Worm (Caenorhabditis elegans): Measurements from ENCODE around the gene glb-30.

Gene glb-30

DNA sequence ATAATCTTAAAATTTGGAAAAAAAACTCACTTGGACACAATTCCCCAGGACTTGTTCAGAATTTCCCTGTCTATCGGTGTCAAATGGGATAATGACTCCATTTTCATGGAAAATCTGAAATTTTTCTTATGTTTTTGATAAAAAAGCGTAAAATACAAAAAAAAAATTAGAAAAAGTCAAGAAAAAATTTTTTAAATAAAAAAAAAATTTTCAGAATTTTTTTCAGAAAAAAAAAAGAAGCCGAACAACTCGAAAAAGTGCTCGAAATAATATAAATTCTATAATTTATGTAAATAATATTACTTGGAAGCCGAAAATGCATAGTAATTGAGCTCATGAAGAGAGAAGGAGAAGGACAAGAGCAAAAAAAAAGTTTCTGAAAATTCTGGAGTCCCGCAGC, at the start of gene glb-30:
Gene glb-30 (minus strand): TSS at position 101 of the 400 bp plus-strand sequence.
- TF ChIP-seq lin-38 (GFP tag; IDR thresholded peaks at IDR 0.05) = no peak
- TF ChIP-seq daf-19 (GFP tag; conservative IDR thresholded peaks at IDR 0.05) = no peak
- no peak for TF ChIP-seq unc-130 (GFP tag; optimal IDR thresholded peaks at IDR 0.05)
- no peak for TF ChIP-seq madf-5 (GFP tag; IDR thresholded peaks at IDR 0.05)
- TF ChIP-seq ces-1 (GFP tag; optimal IDR thresholded peaks at IDR 0.05) = no peak
- TF ChIP-seq mdl-1 (tag; optimal IDR thresholded peaks at IDR 0.05) = no peak
- TF ChIP-seq D1046.2 (GFP tag; IDR thresholded peaks at IDR 0.05) = no peak
- TF ChIP-seq Y5F2A.4 (GFP tag; optimal IDR thresholded peaks at IDR 0.05) = no peak
- TF ChIP-seq dve-1 (tag; optimal IDR thresholded peaks at IDR 0.05; ENCODE audit: insufficient read depth) = no peak
- TF ChIP-seq ctbp-1 (GFP tag; IDR thresholded peaks at IDR 0.05) = no peak
- TF ChIP-seq ztf-7 (tag; optimal IDR thresholded peaks at IDR 0.05) = no peak

ce11 chrIII:1717772-1718171, 49.4 kb upstream of the glb-30 start:
- TF ChIP-seq unc-62 (GFP tag; optimal IDR thresholded peaks at IDR 0.05 in 1 of 2) (peak in 1 of 2 experiments; percentile 95), unc-62 (tag; optimal IDR thresholded peaks at IDR 0.05) (no peak), pqm-1 (tag; optimal IDR thresholded peaks at IDR 0.05) (no peak)

DNA sequence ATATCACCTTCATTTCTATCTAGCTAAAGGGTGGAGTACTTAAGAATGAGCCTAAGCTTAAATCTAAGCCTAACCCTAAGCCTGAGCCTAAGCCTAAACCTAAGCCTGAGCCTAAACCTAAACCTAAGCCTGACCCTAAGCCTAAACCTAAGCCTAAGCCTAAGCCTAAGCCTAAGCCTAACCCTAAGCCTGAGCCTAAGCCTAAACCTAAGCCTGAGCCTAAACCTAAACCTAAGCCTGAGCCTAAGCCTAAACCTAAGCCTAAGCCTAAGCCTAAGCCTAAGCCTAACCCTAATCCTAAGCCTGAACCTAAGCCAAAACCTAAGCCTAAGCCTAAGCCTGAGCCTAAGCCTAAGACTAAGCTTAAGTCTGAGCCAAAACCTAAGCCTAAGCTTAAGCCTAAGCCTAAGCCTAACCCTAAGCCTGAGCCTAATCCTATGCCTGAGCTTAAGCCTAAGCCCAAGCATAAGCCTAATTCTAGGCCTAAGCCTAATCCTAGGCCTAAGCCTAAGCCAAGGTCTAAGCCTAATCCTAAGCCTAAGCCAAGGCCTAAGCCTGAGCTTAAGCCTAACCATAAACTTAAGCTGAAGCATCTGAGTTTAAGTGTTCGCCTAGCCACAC, 45.7 kb upstream of the glb-30 start:
- no peak for TF ChIP-seq mdl-1 (tag; optimal IDR thresholded peaks at IDR 0.05)
- TF ChIP-seq unc-62 (GFP tag; optimal IDR thresholded peaks at IDR 0.05 in 1 of 2) = peak in 1 of 2 experiments; percentile 65
- TF ChIP-seq unc-62 (tag; optimal IDR thresholded peaks at IDR 0.05) = no peak
- TF ChIP-seq hlh-30 (tag; optimal IDR thresholded peaks at IDR 0.05; ENCODE audit: insufficient read depth) = no peak
- TF ChIP-seq nhr-76 (tag; optimal IDR thresholded peaks at IDR 0.05) = no peak
- TF ChIP-seq nhr-237 (tag; optimal IDR thresholded peaks at IDR 0.05) = no peak

DNA sequence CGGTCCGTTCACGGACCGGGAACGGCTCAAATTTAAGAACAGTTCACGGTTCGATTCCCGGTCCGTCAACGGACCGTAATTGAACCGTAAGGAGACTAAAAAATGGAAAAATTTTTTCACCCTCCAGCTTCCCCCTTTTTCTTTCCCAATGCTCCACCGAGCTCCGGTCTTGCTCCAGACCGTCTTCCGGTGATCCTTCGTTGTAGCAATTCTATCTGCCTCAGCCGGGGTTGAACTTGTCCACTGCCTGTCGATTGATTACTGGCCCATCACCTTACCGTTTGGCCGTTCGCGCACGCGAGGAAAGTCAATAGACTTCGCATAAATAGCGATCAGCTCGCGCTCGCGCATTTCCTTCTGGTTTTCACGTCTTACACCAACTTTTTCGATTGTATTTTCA, 38.8 kb upstream of the glb-30 start:
- peak; percentile 8; the same call in 1 of the 2 replicates for TF ChIP-seq dmd-6 (GFP tag; IDR thresholded peaks at IDR 0.05)
- TF ChIP-seq F44E2.7 (GFP tag; IDR thresholded peaks at IDR 0.05) = 0 out of 2 replicates have a peak, but pooled peaks have one; percentile 26
- TF ChIP-seq ceh-44 (GFP tag; IDR thresholded peaks at IDR 0.05) = 0 out of 2 replicates have a peak, but pooled peaks have one; percentile 51
- TF ChIP-seq snpc-1.2 (GFP tag; IDR thresholded peaks at IDR 0.05) = peak; percentile 66; the same call in 1 of the 2 replicates
- peak in 1 of 2 experiments; percentile 72; a peak in 1 of 4 replicates for TF ChIP-seq madf-5 (GFP tag; IDR thresholded peaks at IDR 0.05)
- TF ChIP-seq lim-7 (GFP tag; IDR thresholded peaks at IDR 0.05) = peak; percentile 58; the same call in 1 of the 2 replicates
- TF ChIP-seq lin-29 (GFP tag; IDR thresholded peaks at IDR 0.05) = peak; percentile 40; the same call in 1 of the 2 replicates
- TF ChIP-seq F26F4.8 (GFP tag; conservative IDR thresholded peaks at IDR 0.05) = 0 out of 2 replicates have a peak, but pooled peaks have one; percentile 61
- peak; percentile 40; the same call in 1 of the 2 replicates for TF ChIP-seq nhr-41 (GFP tag; IDR thresholded peaks at IDR 0.05)
- 0 out of 2 replicates have a peak, but pooled peaks have one; percentile 66 for TF ChIP-seq D1046.2 (GFP tag; IDR thresholded peaks at IDR 0.05)
- TF ChIP-seq arid-1 (GFP tag; conservative IDR thresholded peaks at IDR 0.05) = peak; percentile 16
- TF ChIP-seq egl-43 (GFP tag; IDR thresholded peaks at IDR 0.05) = peak; percentile 83
- peak; percentile 44; the same call in 1 of the 2 replicates for TF ChIP-seq set-16 (GFP tag; IDR thresholded peaks at IDR 0.05)
- TF ChIP-seq T26A8.4 (GFP tag; IDR thresholded peaks at IDR 0.05) = 0 out of 2 replicates have a peak, but pooled peaks have one; percentile 22
- TF ChIP-seq lin-38 (GFP tag; IDR thresholded peaks at IDR 0.05) = peak; percentile 67
- TF ChIP-seq dmd-8 (GFP tag; IDR thresholded peaks at IDR 0.05) = peak; percentile 76; the same call in 1 of the 2 replicates
- TF ChIP-seq Y48G9A.11 (GFP tag; IDR thresholded peaks at IDR 0.05) = peak; percentile 53; the same call in 1 of the 2 replicates

DNA sequence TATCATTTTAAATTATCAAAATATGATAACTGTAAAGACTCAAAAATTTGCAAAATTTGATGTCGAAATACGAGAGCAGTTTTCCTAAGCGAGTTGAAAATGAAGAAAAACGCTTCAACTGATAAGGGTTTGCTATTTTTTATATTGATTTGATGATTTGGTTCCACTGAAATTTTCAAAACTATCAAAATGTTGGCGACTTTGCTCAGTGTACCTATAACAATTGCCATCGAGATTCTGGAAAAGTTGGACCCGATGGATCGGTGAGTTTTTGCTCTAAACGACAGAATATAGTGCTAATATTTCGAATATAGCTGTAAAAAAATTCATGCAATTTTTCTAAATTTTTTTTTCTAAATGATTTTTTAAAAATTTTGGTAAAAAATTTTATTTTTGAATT, 37.4 kb upstream of the glb-30 start, which contains the start of the genes fbxa-13 and Y22D7AR.2:
Gene fbxa-13 (minus strand): TSS at position 101 of the 400 bp plus-strand sequence.
Gene Y22D7AR.2 (plus strand): TSS at position 148 of the 400 bp plus-strand sequence.
- no peak for TF ChIP-seq F49E8.2 (tag; optimal IDR thresholded peaks at IDR 0.05; ENCODE audit: borderline replicate concordance)
- no peak for TF ChIP-seq ZK546.5 (tag; optimal IDR thresholded peaks at IDR 0.05)
- TF ChIP-seq pqm-1 (tag; optimal IDR thresholded peaks at IDR 0.05) = peak; percentile 6

Data from whole organism, L4 larva.